Fruit fly (Drosophila melanogaster) whole organism, embryonic: ENCODE measurements around the gene CtBP.

Source experiments
- Bteb2 ChIP-seq: fragments of 200-800 bp; sonication (Bioruptor generic); optimal IDR thresholded peaks from 2 replicates; lab custom pipeline; 2016; ENCODE audit warnings: missing biosample characterization, missing genetic modification characterization
- CG10959 ChIP-seq: fragments of 200-800 bp; sonication (Bioruptor generic); IDR thresholded peaks from 2 replicates; pipeline ENCODE4 v1.3.6; 2022; ENCODE audit warnings: missing biosample characterization, missing genetic modification characterization
- CG12104 ChIP-seq: fragments of 200-800 bp; sonication (Bioruptor generic); optimal IDR thresholded peaks from 3 replicates; lab custom pipeline; 2016; ENCODE audit warnings: missing biosample characterization, missing genetic modification characterization
- CG12155 ChIP-seq: fragments of 200-800 bp; sonication (Bioruptor generic); optimal IDR thresholded peaks from 3 replicates; lab custom pipeline; 2016; ENCODE audit warnings: missing biosample characterization, missing genetic modification characterization
- CG12236 ChIP-seq: fragments of 200-800 bp; sonication (Bioruptor generic); optimal IDR thresholded peaks from 2 replicates; lab custom pipeline; 2016; ENCODE audit warnings: missing biosample characterization, missing genetic modification characterization
- CG12659 ChIP-seq: fragments of 200-800 bp; sonication (Bioruptor generic); optimal IDR thresholded peaks from 3 replicates; lab custom pipeline; 2017; ENCODE audit warnings: mild to moderate bottlenecking, missing biosample characterization, missing genetic modification reagents, missing genetic modification characterization
- CG13894 ChIP-seq: fragments of 200-800 bp; sonication (Bioruptor generic); optimal IDR thresholded peaks from 3 replicates; lab custom pipeline; 2018; ENCODE audit warnings: missing biosample characterization, mild to moderate bottlenecking, missing genetic modification characterization, moderate library complexity
- CG14014 ChIP-seq: fragments of 200-800 bp; sonication (Bioruptor generic); IDR thresholded peaks from 2 replicates; pipeline ENCODE4 v1.3.6; 2022; ENCODE audit warnings: missing biosample characterization, missing genetic modification characterization
- CG15269 ChIP-seq: fragments of 200-800 bp; sonication (Bioruptor generic); optimal IDR thresholded peaks from 2 replicates; lab custom pipeline; 2018; ENCODE audit warnings: missing biosample characterization, mild to moderate bottlenecking, missing genetic modification characterization, moderate library complexity
- CG15514 ChIP-seq: fragments of 200-800 bp; sonication (Bioruptor generic); optimal IDR thresholded peaks from 3 replicates; lab custom pipeline; 2017; ENCODE audit warnings: missing biosample characterization, missing genetic modification characterization, mild to moderate bottlenecking, moderate library complexity, missing genetic modification reagents
- CG17612 ChIP-seq: fragments of 200-800 bp; sonication (Bioruptor generic); IDR thresholded peaks from 2 replicates; pipeline ENCODE4 v1.3.6; 2022; ENCODE audit warnings: missing biosample characterization, missing genetic modification characterization
- CG2116 ChIP-seq: fragments of 200-800 bp; sonication (Bioruptor generic); optimal IDR thresholded peaks from 3 replicates; lab custom pipeline; 2018; ENCODE audit warnings: missing biosample characterization, mild to moderate bottlenecking, missing genetic modification characterization
- CG32772 ChIP-seq: fragments of 200-800 bp; sonication (Bioruptor generic); IDR thresholded peaks from 2 replicates; pipeline ENCODE4 v1.3.6; 2022; ENCODE audit warnings: missing biosample characterization, missing genetic modification characterization
- CG3847 ChIP-seq: fragments of 200-800 bp; sonication (Bioruptor generic); IDR thresholded peaks from 2 replicates; pipeline ENCODE4 v1.3.6; 2022; ENCODE audit warnings: missing biosample characterization, missing genetic modification characterization
- CG4282 ChIP-seq: fragments of 200-800 bp; sonication (Bioruptor generic); optimal IDR thresholded peaks from 2 replicates; lab custom pipeline; 2016; ENCODE audit warnings: missing biosample characterization, missing genetic modification characterization
- CG4360 ChIP-seq: fragments of 200-800 bp; sonication (Bioruptor generic); IDR thresholded peaks from 2 replicates; pipeline ENCODE4 v1.3.6; 2022; ENCODE audit warnings: missing biosample characterization, missing genetic modification characterization
- CG6272 ChIP-seq: fragments of 200-800 bp; sonication (Bioruptor generic); IDR thresholded peaks from 2 replicates; pipeline ENCODE4 v1.3.6; 2022; ENCODE audit warnings: missing biosample characterization, missing genetic modification characterization
- CG6813 ChIP-seq: fragments of 200-800 bp; sonication (Bioruptor generic); optimal IDR thresholded peaks from 2 replicates; lab custom pipeline; 2017; ENCODE audit warnings: missing biosample characterization, missing genetic modification characterization, mild to moderate bottlenecking, moderate library complexity, missing genetic modification reagents
- Dad ChIP-seq: fragments of 200-800 bp; sonication (Bioruptor generic); optimal IDR thresholded peaks from 3 replicates; lab custom pipeline; 2016; ENCODE audit warnings: missing biosample characterization, missing genetic modification characterization
- Dbx ChIP-seq: fragments of 200-800 bp; sonication (Bioruptor generic); IDR thresholded peaks from 3 replicates; pipeline ENCODE4 v1.3.6; 2022; ENCODE audit warnings: missing biosample characterization, missing genetic modification characterization
- Doc2 ChIP-seq: fragments of 200-800 bp; sonication (Bioruptor generic); IDR thresholded peaks from 2 replicates; pipeline ENCODE4 v1.3.6; 2022; ENCODE audit warnings: missing biosample characterization, missing genetic modification characterization
- H15 ChIP-seq: fragments of 200-800 bp; sonication (Bioruptor generic); IDR thresholded peaks from 3 replicates; pipeline ENCODE4 v1.3.6; 2022; ENCODE audit warnings: missing biosample characterization, missing genetic modification characterization
- Hr78 ChIP-seq, 2 experiments: fragments of 200-800 bp in 1 of 2; fragments of >200 bp in 1 of 2; sonication (Bioruptor generic) in 1 of 2; optimal IDR thresholded peaks; 2 replicates each; lab custom pipeline; 2017 to 2019; ENCODE audit warnings: missing biosample characterization in 2 of 2, missing genetic modification characterization in 2 of 2, mild to moderate bottlenecking in 1 of 2, moderate library complexity in 1 of 2
- Hsf ChIP-seq: fragments of 200-800 bp; sonication (Bioruptor generic); optimal IDR thresholded peaks from 3 replicates; lab custom pipeline; 2016; ENCODE audit warnings: missing biosample characterization, missing genetic modification characterization
- Kr ChIP-seq: fragments of 200-800 bp; sonication (Bioruptor generic); optimal IDR thresholded peaks from 2 replicates; lab custom pipeline; 2017; ENCODE audit warnings: missing biosample characterization, mild to moderate bottlenecking, missing genetic modification characterization
- Lhr ChIP-seq: fragments of 200-800 bp; sonication (Bioruptor generic); optimal IDR thresholded peaks from 3 replicates; lab custom pipeline; 2017; ENCODE audit warnings: mild to moderate bottlenecking, missing biosample characterization, missing genetic modification reagents, missing genetic modification characterization
- Mes4 ChIP-seq: fragments of 200-800 bp; sonication (Bioruptor generic); optimal IDR thresholded peaks from 2 replicates; lab custom pipeline; 2016; ENCODE audit warnings: missing biosample characterization, missing genetic modification characterization
- Neu2 ChIP-seq: fragments of 200-800 bp; sonication (Bioruptor generic); optimal IDR thresholded peaks from 3 replicates; lab custom pipeline; 2016; ENCODE audit warnings: missing biosample characterization, missing genetic modification characterization, borderline replicate concordance
- Oaz ChIP-seq: fragments of 200-800 bp; sonication (Bioruptor generic); IDR thresholded peaks from 2 replicates; pipeline ENCODE4 v1.3.6; 2022; ENCODE audit warnings: missing biosample characterization, missing genetic modification characterization
- PHDP ChIP-seq: fragments of 200-800 bp; sonication (Bioruptor generic); optimal IDR thresholded peaks from 3 replicates; lab custom pipeline; 2018; ENCODE audit warnings: missing biosample characterization, mild to moderate bottlenecking, missing genetic modification characterization, moderate library complexity
- Taf1 ChIP-seq: fragments of 200-800 bp; sonication (Bioruptor generic); IDR thresholded peaks from 2 replicates; pipeline ENCODE4 v1.3.6; 2022; ENCODE audit warnings: missing biosample characterization, missing genetic modification characterization
- Tbp ChIP-seq: fragments of >200 bp; optimal IDR thresholded peaks from 2 replicates; lab custom pipeline; 2018; ENCODE audit warnings: missing biosample characterization, missing genetic modification characterization
- ab ChIP-seq: fragments of 200-800 bp; sonication (Bioruptor generic); optimal IDR thresholded peaks from 2 replicates; lab custom pipeline; 2016; ENCODE audit warnings: missing biosample characterization, missing genetic modification characterization
- cg ChIP-seq: fragments of 200-800 bp; sonication (Bioruptor generic); optimal IDR thresholded peaks from 3 replicates; lab custom pipeline; 2019; ENCODE audit warnings: missing biosample characterization, mild to moderate bottlenecking, missing genetic modification characterization, moderate library complexity
- danr ChIP-seq: fragments of 200-800 bp; sonication (Bioruptor generic); IDR thresholded peaks from 2 replicates; pipeline ENCODE4 v1.3.6; 2022; ENCODE audit warnings: missing biosample characterization, missing genetic modification characterization
- gce ChIP-seq: fragments of 200-800 bp; sonication (Bioruptor generic); IDR thresholded peaks from 3 replicates; pipeline ENCODE4 v1.3.6; 2022; ENCODE audit warnings: missing biosample characterization, missing genetic modification characterization
- gro ChIP-seq: fragments of 200-800 bp; sonication (Bioruptor generic); optimal IDR thresholded peaks from 2 replicates; lab custom pipeline; 2016; ENCODE audit warnings: missing biosample characterization, missing genetic modification characterization
- hkb ChIP-seq, 2 experiments: fragments of 200-800 bp in 1 of 2; fragments of >200 bp in 1 of 2; sonication (Bioruptor generic) in 1 of 2; IDR thresholded peaks in 1 of 2; optimal IDR thresholded peaks in 1 of 2; 2 replicates each; pipeline versions ENCODE4 v1.3.6 to Lab custom; 2017 to 2022; ENCODE audit warnings: missing biosample characterization in 1 of 2, missing genetic modification characterization in 1 of 2
- insv ChIP-seq, 2 experiments: fragments of 200-800 bp; sonication (Bioruptor generic); optimal IDR thresholded peaks; 3 replicates each; lab custom pipeline; 2016 to 2018; ENCODE audit warnings: missing biosample characterization in 2 of 2, missing genetic modification characterization in 2 of 2
- jing ChIP-seq: fragments of 200-800 bp; sonication (Bioruptor generic); optimal IDR thresholded peaks from 2 replicates; lab custom pipeline; 2018; ENCODE audit warnings: missing biosample characterization, mild to moderate bottlenecking, missing genetic modification characterization
- lbe ChIP-seq: fragments of 200-800 bp; sonication (Bioruptor generic); optimal IDR thresholded peaks from 2 replicates; lab custom pipeline; 2016; ENCODE audit warnings: missing biosample characterization, mild to moderate bottlenecking, missing genetic modification characterization
- mirr ChIP-seq: fragments of 200-800 bp; sonication (Bioruptor generic); optimal IDR thresholded peaks from 3 replicates; lab custom pipeline; 2018; ENCODE audit warnings: missing biosample characterization, mild to moderate bottlenecking, missing genetic modification characterization
- nmo ChIP-seq: fragments of 200-800 bp; sonication (Bioruptor generic); optimal IDR thresholded peaks from 2 replicates; lab custom pipeline; 2018; ENCODE audit warnings: missing biosample characterization, mild to moderate bottlenecking, missing genetic modification characterization, moderate library complexity
- sna ChIP-seq: fragments of 200-800 bp; sonication (Bioruptor generic); IDR thresholded peaks from 2 replicates; pipeline ENCODE4 v1.3.6; 2022; ENCODE audit warnings: missing biosample characterization, missing genetic modification characterization; ENCODE audit not compliant: partially characterized antibody
- so ChIP-seq: fragments of 200-800 bp; sonication (Bioruptor generic); IDR thresholded peaks from 3 replicates; pipeline ENCODE4 v1.3.6; 2022; ENCODE audit warnings: missing biosample characterization, missing genetic modification characterization
- sqz ChIP-seq: fragments of 200-800 bp; sonication (Bioruptor generic); optimal IDR thresholded peaks from 3 replicates; lab custom pipeline; 2018; ENCODE audit warnings: missing biosample characterization, mild to moderate bottlenecking, missing genetic modification characterization
- toy ChIP-seq: fragments of 200-800 bp; sonication (Bioruptor generic); IDR thresholded peaks from 2 replicates; pipeline ENCODE4 v1.3.6; 2022; ENCODE audit warnings: missing biosample characterization, missing genetic modification characterization
- trem ChIP-seq: fragments of 200-800 bp; optimal IDR thresholded peaks from 3 replicates; lab custom pipeline; 2019; ENCODE audit warnings: missing biosample characterization, mild to moderate bottlenecking, missing genetic modification characterization, moderate library complexity
- wek ChIP-seq: fragments of 200-800 bp; sonication (Bioruptor generic); optimal IDR thresholded peaks from 3 replicates; lab custom pipeline; 2018; ENCODE audit warnings: missing biosample characterization, mild to moderate bottlenecking, missing genetic modification characterization, moderate library complexity
- wor ChIP-seq: fragments of 200-800 bp; sonication (Bioruptor generic); IDR thresholded peaks from 2 replicates; pipeline ENCODE4 v1.3.6; 2022; ENCODE audit warnings: missing biosample characterization, missing genetic modification characterization

CtBP gene

dm6 chr3R:12997550-12998233 is 13.8 kb upstream of the CtBP start, which contains the start of the genes CG17327, CG44194 and CG7518 (continued):
- TF ChIP-seq hkb (optimal IDR thresholded peaks at IDR 0.05; lab: Kevin White, UChicago), result no peak
- no peak for TF ChIP-seq hkb (GFP tag; IDR thresholded peaks at IDR 0.05; lab: Robert Waterston, UW)
- no peak for TF ChIP-seq CG13894 (tag; lab: Kevin White, UChicago)
- no peak for TF ChIP-seq danr (GFP tag; lab: Robert Waterston, UW)
- TF ChIP-seq CG12104 (GFP tag; lab: Kevin White, UChicago), result peak; percentile 24
- no peak for TF ChIP-seq so
- TF ChIP-seq lbe (GFP tag; lab: Kevin White, UChicago), result no peak
- no peak for TF ChIP-seq wek
- TF ChIP-seq CG15269, result no peak
- TF ChIP-seq Oaz, result no peak
- TF ChIP-seq sna (GFP tag; lab: Robert Waterston, UW), result no peak
- TF ChIP-seq CG4282 (GFP tag; lab: Kevin White, UChicago), result no peak
- TF ChIP-seq jing (GFP tag; lab: Kevin White, UChicago), result no peak
- TF ChIP-seq Neu2 (GFP tag; lab: Kevin White, UChicago), result no peak
- peak; percentile 99 for TF ChIP-seq CG12155 (GFP tag; lab: Kevin White, UChicago)
- TF ChIP-seq CG6272, result no peak; the same call in 1 of the 2 replicates
- no peak for TF ChIP-seq toy (GFP tag; lab: Robert Waterston, UW)
- TF ChIP-seq nmo, result peak; percentile 45
- no peak for TF ChIP-seq CG17612
- no peak for TF ChIP-seq mirr
- peak; percentile 74 for TF ChIP-seq CG2116 (GFP tag; lab: Kevin White, UChicago)
- TF ChIP-seq Dbx (GFP tag; lab: Robert Waterston, UW), result no peak
- peak; percentile 42 for TF ChIP-seq CG15514 (GFP tag; lab: Kevin White, UChicago)
- TF ChIP-seq Dad (GFP tag; lab: Kevin White, UChicago), result no peak
- TF ChIP-seq H15, result no peak
- no peak for TF ChIP-seq CG10959
- TF ChIP-seq gce (GFP tag; lab: Robert Waterston, UW), result no peak
- no peak for TF ChIP-seq CG32772 (GFP tag; lab: Robert Waterston, UW)
- TF ChIP-seq insv (GFP tag; optimal IDR thresholded peaks at IDR 0.05; lab: Kevin White, UChicago), result no peak
- no peak for TF ChIP-seq CG14014 (GFP tag; lab: Robert Waterston, UW)
- no peak for TF ChIP-seq wor (GFP tag; lab: Robert Waterston, UW)
- TF ChIP-seq Tbp (GFP tag; lab: Kevin White, UChicago), result no peak
- TF ChIP-seq CG3847 (GFP tag; lab: Robert Waterston, UW), result peak; percentile 24; the same call in 1 of the 2 replicates
- no peak for TF ChIP-seq Lhr (GFP tag; lab: Kevin White, UChicago)
- no peak for TF ChIP-seq Bteb2 (GFP tag; lab: Kevin White, UChicago)
- TF ChIP-seq Taf1 (GFP tag; lab: Robert Waterston, UW), result no peak
- TF ChIP-seq Kr, result no peak
- no peak for TF ChIP-seq ab (GFP tag; lab: Kevin White, UChicago)
- TF ChIP-seq CG12236 (GFP tag; lab: Kevin White, UChicago), result no peak
- TF ChIP-seq CG4360 (GFP tag; lab: Robert Waterston, UW), result no peak
- TF ChIP-seq Mes4 (GFP tag; lab: Kevin White, UChicago), result no peak
- TF ChIP-seq Hr78 (GFP tag; optimal IDR thresholded peaks at IDR 0.05; lab: Kevin White, UChicago), result no peak
- no peak for TF ChIP-seq Doc2
- TF ChIP-seq sqz, result no peak
- no peak for TF ChIP-seq PHDP (tag; lab: Kevin White, UChicago)
- TF ChIP-seq CG6813 (GFP tag; lab: Kevin White, UChicago), result no peak
- TF ChIP-seq Hsf (GFP tag; lab: Kevin White, UChicago), result peak; percentile 26
- no peak for TF ChIP-seq cg (GFP tag; lab: Kevin White, UChicago)
- peak; percentile 38 for TF ChIP-seq trem (tag; lab: Kevin White, UChicago)
- TF ChIP-seq gro (GFP tag; lab: Kevin White, UChicago), result no peak
- TF ChIP-seq CG12659 (GFP tag; lab: Kevin White, UChicago), result peak; percentile 70
